Worm (Caenorhabditis elegans) whole organism, L2 larva: ENCODE data around the gene glt-4.

Source experiments
- C34F6.9 ChIP-seq: fragments of 150-350 bp; optimal IDR thresholded peaks from 2 replicates; lab custom pipeline; 2014; ENCODE audit warnings: missing biosample characterization, missing genetic modification characterization
- F13H6.1 ChIP-seq: sonication (generic microtip); optimal IDR thresholded peaks from 2 replicates; lab custom pipeline; 2016; ENCODE audit warnings: missing genetic modification characterization, missing compliant biosample characterization
- Y55F3AM.14 ChIP-seq: fragments of 200-800 bp; sonication (Bioruptor generic); optimal IDR thresholded peaks from 2 replicates; lab custom pipeline; 2018; ENCODE audit warnings: mild to moderate bottlenecking, missing genetic modification characterization, missing compliant biosample characterization
- alr-1 ChIP-seq: fragments of 150-350 bp; optimal IDR thresholded peaks from 2 replicates; lab custom pipeline; 2014; ENCODE audit warnings: missing biosample characterization, missing genetic modification characterization
- aly-2 ChIP-seq: fragments of 150-350 bp; optimal IDR thresholded peaks from 2 replicates; lab custom pipeline; 2014; ENCODE audit warnings: missing biosample characterization, missing genetic modification characterization
- ama-1 ChIP-seq: fragments of 150-350 bp; optimal IDR thresholded peaks from 2 replicates; lab custom pipeline; 2018; ENCODE audit warnings: inconsistent platforms
- blmp-1 ChIP-seq: sonication (generic microtip); optimal IDR thresholded peaks from 2 replicates; lab custom pipeline; 2017; ENCODE audit warnings: missing genetic modification characterization, mild to moderate bottlenecking, missing compliant biosample characterization, antibody characterized with exemption, moderate library complexity; ENCODE audit not compliant: insufficient read depth
- ceh-16 ChIP-seq: fragments of 150-350 bp; optimal IDR thresholded peaks from 2 replicates; lab custom pipeline; 2014; ENCODE audit warnings: missing biosample characterization, missing genetic modification characterization
- ceh-82 ChIP-seq: fragments of 150-350 bp; optimal IDR thresholded peaks from 2 replicates; lab custom pipeline; 2014; ENCODE audit warnings: missing biosample characterization, missing genetic modification characterization
- egl-27 ChIP-seq: sonication (generic microtip); optimal IDR thresholded peaks from 3 replicates; lab custom pipeline; 2017; ENCODE audit warnings: missing biosample characterization, missing genetic modification reagents, missing genetic modification characterization
- elt-1 ChIP-seq: fragments of 150-350 bp; optimal IDR thresholded peaks from 2 replicates; lab custom pipeline; 2014; ENCODE audit warnings: missing biosample characterization, missing genetic modification characterization
- fos-1 ChIP-seq: fragments of 150-350 bp; optimal IDR thresholded peaks from 2 replicates; lab custom pipeline; 2014; ENCODE audit warnings: missing biosample characterization, missing genetic modification characterization
- gmeb-1 ChIP-seq: fragments of 150-350 bp; optimal IDR thresholded peaks from 2 replicates; lab custom pipeline; 2014; ENCODE audit warnings: missing biosample characterization, missing genetic modification characterization
- lin-11 ChIP-seq: fragments of 150-350 bp; sonication (generic microtip); optimal IDR thresholded peaks from 2 replicates; lab custom pipeline; 2014; ENCODE audit warnings: missing biosample characterization, missing genetic modification characterization, inconsistent platforms, mixed read lengths
- lin-13 ChIP-seq: fragments of 150-350 bp; optimal IDR thresholded peaks from 2 replicates; lab custom pipeline; 2014; ENCODE audit warnings: missing biosample characterization, missing genetic modification reagents, missing genetic modification characterization
- lin-39 ChIP-seq: fragments of 150-350 bp; optimal IDR thresholded peaks from 2 replicates; lab custom pipeline; 2014; ENCODE audit warnings: missing biosample characterization, missing genetic modification reagents, missing genetic modification characterization
- lsy-2 ChIP-seq, 2 experiments: fragments of 150-350 bp in 1 of 2; sonication (generic microtip) in 1 of 2; optimal IDR thresholded peaks; 2 replicates each; lab custom pipeline; 2014 to 2017; ENCODE audit warnings: missing biosample characterization in 2 of 2, missing genetic modification characterization in 2 of 2
- mab-5 ChIP-seq: fragments of 150-350 bp; optimal IDR thresholded peaks from 2 replicates; lab custom pipeline; 2014; ENCODE audit warnings: missing biosample characterization, missing genetic modification characterization
- mbf-1 ChIP-seq: sonication (generic microtip); optimal IDR thresholded peaks from 2 replicates; lab custom pipeline; 2017; ENCODE audit warnings: missing biosample characterization, missing genetic modification characterization
- mdl-1 ChIP-seq, 2 experiments: fragments of 150-350 bp in 1 of 2; sonication (generic microtip) in 1 of 2; optimal IDR thresholded peaks; 2 replicates each; lab custom pipeline; 2017; ENCODE audit warnings: missing biosample characterization in 2 of 2, missing genetic modification characterization in 2 of 2
- nhr-11 ChIP-seq: fragments of 150-350 bp; optimal IDR thresholded peaks from 2 replicates; lab custom pipeline; 2014; ENCODE audit warnings: missing biosample characterization, missing genetic modification characterization
- nhr-12 ChIP-seq: fragments of 150-350 bp; optimal IDR thresholded peaks from 2 replicates; lab custom pipeline; 2014; ENCODE audit warnings: missing biosample characterization, missing genetic modification characterization
- nhr-129 ChIP-seq: fragments of 150-350 bp; optimal IDR thresholded peaks from 2 replicates; lab custom pipeline; 2014; ENCODE audit warnings: missing biosample characterization, missing genetic modification characterization
- nhr-21 ChIP-seq: fragments of 150-350 bp; optimal IDR thresholded peaks from 2 replicates; lab custom pipeline; 2014; ENCODE audit warnings: missing biosample characterization, missing genetic modification characterization
- nhr-23 ChIP-seq: fragments of 150-350 bp; optimal IDR thresholded peaks from 2 replicates; lab custom pipeline; 2014; ENCODE audit warnings: missing biosample characterization, missing genetic modification reagents, missing genetic modification characterization
- nhr-237 ChIP-seq: fragments of 150-350 bp; optimal IDR thresholded peaks from 2 replicates; lab custom pipeline; 2014; ENCODE audit warnings: missing biosample characterization, missing genetic modification characterization
- nhr-6 ChIP-seq: fragments of 150-350 bp; optimal IDR thresholded peaks from 2 replicates; lab custom pipeline; 2014; ENCODE audit warnings: missing biosample characterization, missing genetic modification characterization
- nhr-77 ChIP-seq: fragments of 150-350 bp; optimal IDR thresholded peaks from 2 replicates; lab custom pipeline; 2014; ENCODE audit warnings: missing biosample characterization, missing genetic modification characterization
- peb-1 ChIP-seq: fragments of 150-350 bp; optimal IDR thresholded peaks from 2 replicates; lab custom pipeline; 2014; ENCODE audit warnings: missing biosample characterization, missing genetic modification characterization
- sem-4 ChIP-seq: fragments of 150-350 bp; optimal IDR thresholded peaks from 2 replicates; lab custom pipeline; 2014; ENCODE audit warnings: missing biosample characterization, missing genetic modification reagents, missing genetic modification characterization
- skn-1 ChIP-seq: sonication (generic microtip); optimal IDR thresholded peaks from 2 replicates; lab custom pipeline; 2017; ENCODE audit warnings: missing biosample characterization, missing genetic modification characterization
- sma-3 ChIP-seq: sonication (generic microtip); optimal IDR thresholded peaks from 2 replicates; lab custom pipeline; 2016; ENCODE audit warnings: missing genetic modification reagents, missing genetic modification characterization, missing compliant biosample characterization
- sma-9 ChIP-seq, 2 experiments: fragments of 150-350 bp in 1 of 2; sonication (generic microtip) in 1 of 2; optimal IDR thresholded peaks; 2 replicates each; lab custom pipeline; 2014 to 2016; ENCODE audit warnings: missing genetic modification characterization in 2 of 2, mild to moderate bottlenecking in 1 of 2, missing biosample characterization in 1 of 2, missing compliant biosample characterization in 1 of 2, missing genetic modification reagents in 1 of 2, moderate library complexity in 1 of 2
- snpc-4 ChIP-seq: fragments of 150-350 bp; optimal IDR thresholded peaks from 2 replicates; lab custom pipeline; 2014; ENCODE audit warnings: missing biosample characterization, missing genetic modification characterization
- unc-55 ChIP-seq: fragments of 150-350 bp; sonication (generic microtip); optimal IDR thresholded peaks from 3 replicates; lab custom pipeline; 2014; ENCODE audit warnings: missing biosample characterization, missing genetic modification reagents, missing genetic modification characterization
- unc-62 ChIP-seq: fragments of 150-350 bp; optimal IDR thresholded peaks from 2 replicates; lab custom pipeline; 2014; ENCODE audit warnings: missing biosample characterization, missing genetic modification reagents, missing genetic modification characterization
- zag-1 ChIP-seq: fragments of 150-350 bp; optimal IDR thresholded peaks from 2 replicates; lab custom pipeline; 2014; ENCODE audit warnings: missing biosample characterization, missing genetic modification characterization
- ztf-11 ChIP-seq: sonication (generic microtip); optimal IDR thresholded peaks from 2 replicates; lab custom pipeline; 2017; ENCODE audit warnings: missing biosample characterization, missing genetic modification characterization
- ztf-4 ChIP-seq: fragments of 150-350 bp; optimal IDR thresholded peaks from 2 replicates; lab custom pipeline; 2014; ENCODE audit warnings: missing biosample characterization, missing genetic modification characterization

Gene glt-4

ce11 chrX:6408286-6408685 is 5.1 kb downstream of the glt-4 start:
- TF ChIP-seq mdl-1 (tag; optimal IDR thresholded peaks at IDR 0.05; lab: Kevin White, UChicago) (no peak), ztf-4 (tag; lab: Kevin White, UChicago) (no peak), lsy-2 (tag; optimal IDR thresholded peaks at IDR 0.05; lab: Kevin White, UChicago) (peak in 1 of 2 experiments; percentile 13), skn-1 (tag; lab: Kevin White, UChicago) (peak; percentile 90), nhr-23 (tag; lab: Kevin White, UChicago) (no peak), F13H6.1 (tag; lab: Kevin White, UChicago) (no peak), fos-1 (tag; lab: Kevin White, UChicago) (peak; percentile 23), C34F6.9 (no peak), nhr-77 (no peak), lin-39 (no peak), ceh-82 (no peak), unc-62 (no peak)

DNA sequence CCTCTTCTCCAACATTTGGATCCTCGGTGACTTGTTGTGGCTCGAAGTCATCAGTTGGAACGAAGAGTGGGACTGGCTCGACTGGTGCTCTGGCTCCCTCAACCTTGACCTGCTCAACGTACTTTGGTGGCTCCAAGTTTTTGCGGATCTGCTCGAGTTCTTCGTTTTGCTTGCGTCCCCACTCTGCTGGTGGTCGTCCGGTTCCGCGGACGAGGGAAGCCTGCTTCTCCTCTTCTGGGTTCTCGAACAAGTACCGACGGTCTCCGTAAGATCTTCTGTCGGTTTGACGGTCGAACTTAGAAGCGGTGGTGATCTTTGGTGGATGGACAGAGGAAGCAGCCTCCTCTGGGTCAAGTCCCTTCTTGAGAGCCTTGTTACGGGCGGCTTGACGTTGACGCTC is 5.5 kb downstream of the glt-4 start:
- TF ChIP-seq skn-1 (tag; lab: Kevin White, UChicago) (no peak), zag-1 (tag; lab: Kevin White, UChicago) (no peak), alr-1 (no peak), ama-1 (lab: Kevin White, UChicago) (no peak), sma-9 (GFP tag; optimal IDR thresholded peaks at IDR 0.05; lab: Kevin White, UChicago) (no peak), sma-9 (tag; optimal IDR thresholded peaks at IDR 0.05; lab: Kevin White, UChicago) (no peak), nhr-6 (no peak), peb-1 (no peak), blmp-1 (tag; lab: Kevin White, UChicago) (no peak), egl-27 (tag; lab: Kevin White, UChicago) (no peak), C34F6.9 (no peak)

- TF ChIP-seq C34F6.9 (peak; percentile 3), nhr-12 (tag; lab: Kevin White, UChicago) (no peak), lin-11 (tag; lab: Kevin White, UChicago) (no peak), nhr-237 (no peak), mbf-1 (no peak), mab-5 (tag; lab: Kevin White, UChicago) (no peak), F13H6.1 (tag; lab: Kevin White, UChicago) (peak; percentile 87), ztf-4 (tag; lab: Kevin White, UChicago) (no peak), lsy-2 (tag; optimal IDR thresholded peaks at IDR 0.05; lab: Kevin White, UChicago) (peak in 1 of 2 experiments; percentile 25), nhr-21 (tag; lab: Kevin White, UChicago) (no peak), sma-9 (GFP tag; optimal IDR thresholded peaks at IDR 0.05; lab: Kevin White, UChicago) (peak; percentile 80), sma-9 (tag; optimal IDR thresholded peaks at IDR 0.05; lab: Kevin White, UChicago) (no peak), sem-4 (tag; lab: Kevin White, UChicago) (no peak), nhr-23 (tag; lab: Kevin White, UChicago) (no peak), ceh-16 (tag; lab: Kevin White, UChicago) (no peak), Y55F3AM.14 (GFP tag; lab: Kevin White, UChicago) (no peak), elt-1 (tag; lab: Kevin White, UChicago) (no peak), snpc-4 (no peak), nhr-6 (no peak), nhr-77 (no peak), alr-1 (no peak), nhr-129 (tag; lab: Kevin White, UChicago) (peak; percentile 61), aly-2 (no peak), sma-3 (GFP tag; lab: Kevin White, UChicago) (no peak), skn-1 (tag; lab: Kevin White, UChicago) (no peak), ztf-11 (tag; lab: Kevin White, UChicago) (no peak)
Observed at ce11 chrX:6410177-6410765, 7.0 kb downstream of the glt-4 start, which contains the start of gene mup-2. mup-2 (minus strand) TSS chrX:6410227.

- TF ChIP-seq fos-1 (tag; lab: Kevin White, UChicago) (no peak), nhr-237 (no peak), nhr-23 (tag; lab: Kevin White, UChicago) (no peak), blmp-1 (tag; lab: Kevin White, UChicago) (no peak), gmeb-1 (tag; lab: Kevin White, UChicago) (no peak), nhr-11 (tag; lab: Kevin White, UChicago) (no peak), lin-13 (GFP tag; lab: Kevin White, UChicago) (no peak), unc-62 (no peak), unc-55 (GFP tag; lab: Kevin White, UChicago) (no peak), lin-39 (no peak), ztf-11 (tag; lab: Kevin White, UChicago) (no peak), ztf-4 (tag; lab: Kevin White, UChicago) (no peak), F13H6.1 (tag; lab: Kevin White, UChicago) (no peak), mab-5 (tag; lab: Kevin White, UChicago) (no peak)
Observed at ce11 chrX:6412575-6412974, 9.4 kb downstream of the glt-4 start, which contains the start of gene T22E5.1. T22E5.1 (plus strand) TSS chrX:6412875.
